Worm (Caenorhabditis elegans) whole organism, L4/young adult: Measurements from ENCODE around the gene npr-8.
"Not testable (repeated sequence)": the region's sequence is repeated elsewhere in the genome, so short reads cannot be mapped to it uniquely, and the experiment has no call there.

Experiments used
- W03F9.2 ChIP-seq: fragments of 150-350 bp; optimal IDR thresholded peaks from 2 replicates; lab custom pipeline; 2014; ENCODE audit warnings: missing biosample characterization, missing genetic modification characterization
- dao-5 ChIP-seq: sonication (generic microtip); optimal IDR thresholded peaks from 2 replicates; lab custom pipeline; 2016; ENCODE audit warnings: missing genotype, missing genetic modification characterization, moderate library complexity, missing compliant biosample characterization
- him-1 ChIP-seq: sonication (generic microtip); optimal IDR thresholded peaks from 2 replicates; lab custom pipeline; 2016; ENCODE audit warnings: missing genotype, missing genetic modification reagents, missing genetic modification characterization, missing compliant biosample characterization

Gene npr-8

ce11 chrX:7376941-7377340 is at the start of gene npr-8:
Gene npr-8 (plus strand): TSS chrX:7377302.
- no peak for TF ChIP-seq him-1 (tag; lab: Kevin White, UChicago)
- no peak for TF ChIP-seq dao-5 (tag; lab: Kevin White, UChicago)
- no peak for TF ChIP-seq W03F9.2 (tag; lab: Kevin White, UChicago)

- TF ChIP-seq dao-5 (tag; lab: Kevin White, UChicago) (no peak), W03F9.2 (tag; lab: Kevin White, UChicago) (no peak)
Measured at ce11 chrX:7328065-7328564, 49.0 kb upstream of the npr-8 start.

- no peak for TF ChIP-seq dao-5 (tag; lab: Kevin White, UChicago)
- TF ChIP-seq him-1 (tag; lab: Kevin White, UChicago) = no peak
- TF ChIP-seq W03F9.2 (tag; lab: Kevin White, UChicago) = no peak
Measured at ce11 chrX:7329601-7330000, 47.5 kb upstream of the npr-8 start, which contains the start of gene ttr-59. Gene ttr-59 (plus strand): TSS chrX:7329818.

- no peak for TF ChIP-seq dao-5 (tag; lab: Kevin White, UChicago)
- TF ChIP-seq him-1 (tag; lab: Kevin White, UChicago) = no peak
- no peak for TF ChIP-seq W03F9.2 (tag; lab: Kevin White, UChicago)
Measured at ce11 chrX:7330685-7331196, 46.4 kb upstream of the npr-8 start, which contains the start of gene ttr-30. Gene ttr-30 (plus strand): TSS chrX:7330949.

ce11 chrX:7334302-7334724 is 42.8 kb upstream of the npr-8 start, which contains the start of gene epg-7:
Gene epg-7 (plus strand): TSS chrX:7334714.
- TF ChIP-seq W03F9.2 (tag; lab: Kevin White, UChicago) = peak; percentile 59
- TF ChIP-seq dao-5 (tag; lab: Kevin White, UChicago) = no peak
- peak; percentile 82 for TF ChIP-seq him-1 (tag; lab: Kevin White, UChicago)

ce11 chrX:7340394-7340793 is 36.7 kb upstream of the npr-8 start:
- no peak for TF ChIP-seq him-1 (tag; lab: Kevin White, UChicago)
- no peak for TF ChIP-seq dao-5 (tag; lab: Kevin White, UChicago)
- TF ChIP-seq W03F9.2 (tag; lab: Kevin White, UChicago) = no peak

- TF ChIP-seq W03F9.2 (tag; lab: Kevin White, UChicago) (peak; percentile 66), him-1 (tag; lab: Kevin White, UChicago) (no peak)
Measured at ce11 chrX:7340915-7341559, 36.1 kb upstream of the npr-8 start, which contains the start of gene C07D8.6. Gene C07D8.6 (plus strand): TSS chrX:7341509.

ce11 chrX:7343218-7343617 is 33.9 kb upstream of the npr-8 start:
- no peak for TF ChIP-seq dao-5 (tag; lab: Kevin White, UChicago)
- no peak for TF ChIP-seq W03F9.2 (tag; lab: Kevin White, UChicago)
- TF ChIP-seq him-1 (tag; lab: Kevin White, UChicago) = no peak

ce11 chrX:7343747-7344146 is 33.4 kb upstream of the npr-8 start, which contains the start of gene C07D8.5:
Gene C07D8.5 (plus strand): TSS chrX:7344047.
- TF ChIP-seq W03F9.2 (tag; lab: Kevin White, UChicago) (no peak), him-1 (tag; lab: Kevin White, UChicago) (no peak), dao-5 (tag; lab: Kevin White, UChicago) (no peak)

ce11 chrX:7365267-7365666 is 11.8 kb upstream of the npr-8 start, which contains the start of gene C56G3.2:
Gene C56G3.2 (plus strand): TSS chrX:7365567.
- TF ChIP-seq W03F9.2, him-1, dao-5 (tag; lab: Kevin White, UChicago): not testable (repeated sequence)

- TF ChIP-seq him-1 (tag; lab: Kevin White, UChicago) (no peak), dao-5 (tag; lab: Kevin White, UChicago) (no peak), W03F9.2 (tag; lab: Kevin White, UChicago) (no peak)
Measured at ce11 chrX:7369770-7370169, 7.3 kb upstream of the npr-8 start.

- no peak for TF ChIP-seq dao-5 (tag; lab: Kevin White, UChicago)
- no peak for TF ChIP-seq him-1 (tag; lab: Kevin White, UChicago)
Measured at ce11 chrX:7371945-7372344, 5.2 kb upstream of the npr-8 start.

ce11 chrX:7378608-7379007 is 1.5 kb downstream of the npr-8 start:
- TF ChIP-seq dao-5 (tag; lab: Kevin White, UChicago) (no peak), him-1 (tag; lab: Kevin White, UChicago) (no peak), W03F9.2 (tag; lab: Kevin White, UChicago) (no peak)
